Fruit fly (Drosophila melanogaster): ENCODE measurements around the gene Hsc70-1.
A peak's percentile ranks its signal among the peaks of the same experiment; 100 is the strongest.

Hsc70-1 gene

dm6 chr3L:13928769-13929594 lies 44.9 kb upstream of the Hsc70-1 start, which contains the start of the genes CG8833 and DCTN1-p150:
CG8833 (minus strand) TSS chr3L:13929000.
DCTN1-p150 (plus strand) TSS chr3L:13929387.
- TF ChIP-seq dysf (GFP tag; IDR thresholded peaks at IDR 0.05) (peak; percentile 49; the same call in 1 of the 3 replicates), CG7556 (GFP tag; optimal IDR thresholded peaks at IDR 0.05) (peak; percentile 20), Scr (GFP tag; IDR thresholded peaks at IDR 0.05; ENCODE audit: partially characterized antibody) (peak; percentile 63), danr (GFP tag; IDR thresholded peaks at IDR 0.05) (no peak), HLH3B (GFP tag; IDR thresholded peaks at IDR 0.05) (peak; percentile 19; the same call in 1 of the 2 replicates), gsb-n (tag; optimal IDR thresholded peaks at IDR 0.05) (peak; percentile 14), CG10565 (GFP tag; optimal IDR thresholded peaks at IDR 0.05) (no peak), CG1529 (GFP tag; optimal IDR thresholded peaks at IDR 0.05) (no peak), CG9797 (GFP tag; optimal IDR thresholded peaks at IDR 0.05) (peak; percentile 53), gce (GFP tag; IDR thresholded peaks at IDR 0.05) (0 out of 3 replicates have a peak, but pooled peaks have one; percentile 24), unc-4 (GFP tag; IDR thresholded peaks at IDR 0.05; ENCODE audit: partially characterized antibody) (peak; percentile 43; the same call in 1 of the 2 replicates), ara (GFP tag; IDR thresholded peaks at IDR 0.05) (no peak), sug (tag; optimal IDR thresholded peaks at IDR 0.05) (no peak), bigmax (GFP tag; optimal IDR thresholded peaks at IDR 0.05) (no peak), MBD-R2 (GFP tag; IDR thresholded peaks at IDR 0.05) (peak; percentile 68), CG12391 (tag; optimal IDR thresholded peaks at IDR 0.05) (peak; percentile 70), Tbp (GFP tag; optimal IDR thresholded peaks at IDR 0.05) (no peak), maf-S (GFP tag; optimal IDR thresholded peaks at IDR 0.05) (no peak), vnd (GFP tag; IDR thresholded peaks at IDR 0.05; ENCODE audit: partially characterized antibody) (peak; percentile 18; the same call in 1 of the 3 replicates), sr (GFP tag; IDR thresholded peaks at IDR 0.05) (no peak), CG2875 (GFP tag; optimal IDR thresholded peaks at IDR 0.05) (no peak), CG4617 (GFP tag; optimal IDR thresholded peaks at IDR 0.05; ENCODE audit: borderline replicate concordance) (peak; percentile 71), CG11456 (GFP tag; IDR thresholded peaks at IDR 0.05) (peak; percentile 54; the same call in 2 of the 3 replicates), CG16813 (GFP tag; IDR thresholded peaks at IDR 0.05; ENCODE audit: partially characterized antibody) (peak; percentile 66), grn (GFP tag; optimal IDR thresholded peaks at IDR 0.05) (no peak), cwo (GFP tag; optimal IDR thresholded peaks at IDR 0.05) (no peak), CG31224 (GFP tag; IDR thresholded peaks at IDR 0.05) (no peak), CG13775 (GFP tag; optimal IDR thresholded peaks at IDR 0.05) (peak; percentile 66), Gug (GFP tag; IDR thresholded peaks at IDR 0.05) (peak; percentile 43; the same call in 1 of the 4 replicates), bcd (GFP tag; optimal IDR thresholded peaks at IDR 0.05) (peak; percentile 30), gfzf (GFP tag; optimal IDR thresholded peaks at IDR 0.05) (peak; percentile 40), grau (tag; optimal IDR thresholded peaks at IDR 0.05) (peak; percentile 47), row (GFP tag; IDR thresholded peaks at IDR 0.05) (peak; percentile 86), sens (GFP tag) (peak; percentile 90), Chrac-16 (GFP tag; optimal IDR thresholded peaks at IDR 0.05) (peak; percentile 63), Camta (GFP tag; optimal IDR thresholded peaks at IDR 0.05) (peak; percentile 19), CG1603 (tag; optimal IDR thresholded peaks at IDR 0.05) (peak; percentile 37), CG2678 (tag; optimal IDR thresholded peaks at IDR 0.05) (no peak), CG12104 (GFP tag; optimal IDR thresholded peaks at IDR 0.05) (peak; percentile 4), CG13123 (GFP tag; optimal IDR thresholded peaks at IDR 0.05) (peak; percentile 29), ewg (GFP tag; optimal IDR thresholded peaks at IDR 0.05) (no peak), mam (GFP tag; optimal IDR thresholded peaks at IDR 0.05) (peak; percentile 58), luna (GFP tag; optimal IDR thresholded peaks at IDR 0.05) (no peak), Hmx (GFP tag; optimal IDR thresholded peaks at IDR 0.05) (no peak), dati (GFP tag; IDR thresholded peaks at IDR 0.05) (no peak), CG31388 (GFP tag; optimal IDR thresholded peaks at IDR 0.05) (no peak), CG9609 (GFP tag; optimal IDR thresholded peaks at IDR 0.05) (peak; percentile 49), Xbp1 (GFP tag; optimal IDR thresholded peaks at IDR 0.05) (peak; percentile 73), tgo (GFP tag; IDR thresholded peaks at IDR 0.05) (peak; percentile 37; the same call in 2 of the 3 replicates)

All from whole organism, embryonic.